Worm (Caenorhabditis elegans) whole organism, L3 larva: Measurements from ENCODE around the gene R10E9.3.

Experiments used
- ama-1 ChIP-seq: fragments of 150-350 bp; optimal IDR thresholded peaks from 2 replicates; lab custom pipeline; 2018
- ceh-28 ChIP-seq: fragments of 150-350 bp; optimal IDR thresholded peaks from 2 replicates; lab custom pipeline; 2014; ENCODE audit warnings: missing biosample characterization, missing genetic modification reagents, missing genetic modification characterization
- ceh-82 ChIP-seq: fragments of 150-350 bp; optimal IDR thresholded peaks from 2 replicates; lab custom pipeline; 2014; ENCODE audit warnings: missing biosample characterization, missing genetic modification characterization
- pqm-1 ChIP-seq: fragments of 150-350 bp; optimal IDR thresholded peaks from 2 replicates; lab custom pipeline; 2017; ENCODE audit warnings: missing biosample characterization, missing genetic modification characterization, inconsistent platforms

- no peak for TF ChIP-seq ceh-82
- no peak for TF ChIP-seq ceh-28
- no peak for TF ChIP-seq pqm-1 (tag; lab: Kevin White, UChicago)
- no peak for TF ChIP-seq ama-1 (lab: Kevin White, UChicago)
Observed at ce11 chrIII:3956293-3956692, 3.7 kb upstream of the R10E9.3 start, which contains the start of gene F37A8.5.
